Worm (Caenorhabditis elegans): ENCODE data around the gene madf-11.

Gene madf-11

DNA sequence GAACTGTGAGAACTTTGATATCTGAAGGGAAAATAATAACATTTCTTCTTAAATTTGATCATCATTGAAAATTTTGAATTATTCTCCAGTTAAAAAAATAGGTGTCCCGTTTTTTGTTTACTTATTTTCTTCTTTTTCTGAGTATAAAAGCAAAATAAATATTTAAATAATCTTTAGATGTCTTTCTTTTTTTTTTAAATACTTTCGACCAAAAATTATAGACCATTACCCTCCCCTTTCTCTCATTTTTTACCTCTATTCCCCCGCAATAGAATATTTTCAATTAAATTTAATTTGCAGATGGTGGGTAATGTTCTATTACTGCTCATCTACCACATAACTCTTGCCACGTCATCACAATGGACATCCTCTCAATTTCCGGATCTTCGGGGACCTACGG, 29.6 kb downstream of the madf-11 start, which contains the start of gene molo-1:
Gene molo-1 (plus strand): TSS at position 301 of the 400 bp plus-strand sequence.
- TF ChIP-seq T22C8.4 (GFP tag; IDR thresholded peaks at IDR 0.05) (no peak), flt-1 (GFP tag; IDR thresholded peaks at IDR 0.05) (no peak), klf-2 (GFP tag; conservative IDR thresholded peaks at IDR 0.05) (no peak), ref-1 (GFP tag; conservative IDR thresholded peaks at IDR 0.05) (no peak), ztf-23 (GFP tag; IDR thresholded peaks at IDR 0.05) (no peak), med-1 (GFP tag; optimal IDR thresholded peaks at IDR 0.05; ENCODE audit: insufficient read depth) (no peak), cog-1 (tag; optimal IDR thresholded peaks at IDR 0.05) (no peak), ztf-29 (GFP tag; IDR thresholded peaks at IDR 0.05) (no peak), tab-1 (GFP tag; IDR thresholded peaks at IDR 0.05) (no peak)

DNA sequence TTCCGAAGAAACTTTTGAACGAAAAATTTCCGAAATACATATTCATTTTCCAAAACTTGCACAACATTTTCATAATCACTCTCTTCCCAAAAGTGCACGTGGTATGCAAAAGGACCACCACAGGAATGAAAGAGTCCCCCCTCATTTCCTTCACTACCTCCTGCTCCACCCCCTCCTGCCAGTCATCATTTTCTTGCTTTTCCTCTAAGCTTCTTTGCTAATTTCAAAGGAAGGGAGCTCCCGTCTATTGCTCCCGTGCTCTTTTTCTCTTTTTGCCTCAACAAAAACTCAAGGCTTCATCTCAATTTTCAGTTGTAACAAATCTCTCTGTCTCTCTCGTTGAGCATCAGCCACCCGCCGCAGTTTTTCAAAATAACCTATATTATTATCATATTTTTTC, 30.5 kb downstream of the madf-11 start:
- TF ChIP-seq flt-1 (GFP tag; IDR thresholded peaks at IDR 0.05) (no peak), klf-2 (GFP tag; conservative IDR thresholded peaks at IDR 0.05) (no peak), ztf-23 (GFP tag; IDR thresholded peaks at IDR 0.05) (no peak), ztf-29 (GFP tag; IDR thresholded peaks at IDR 0.05) (no peak), cog-1 (tag; optimal IDR thresholded peaks at IDR 0.05) (no peak), tab-1 (GFP tag; IDR thresholded peaks at IDR 0.05) (no peak), med-1 (GFP tag; optimal IDR thresholded peaks at IDR 0.05; ENCODE audit: insufficient read depth) (no peak), ref-1 (GFP tag; conservative IDR thresholded peaks at IDR 0.05) (no peak), T22C8.4 (GFP tag; IDR thresholded peaks at IDR 0.05) (no peak)

DNA sequence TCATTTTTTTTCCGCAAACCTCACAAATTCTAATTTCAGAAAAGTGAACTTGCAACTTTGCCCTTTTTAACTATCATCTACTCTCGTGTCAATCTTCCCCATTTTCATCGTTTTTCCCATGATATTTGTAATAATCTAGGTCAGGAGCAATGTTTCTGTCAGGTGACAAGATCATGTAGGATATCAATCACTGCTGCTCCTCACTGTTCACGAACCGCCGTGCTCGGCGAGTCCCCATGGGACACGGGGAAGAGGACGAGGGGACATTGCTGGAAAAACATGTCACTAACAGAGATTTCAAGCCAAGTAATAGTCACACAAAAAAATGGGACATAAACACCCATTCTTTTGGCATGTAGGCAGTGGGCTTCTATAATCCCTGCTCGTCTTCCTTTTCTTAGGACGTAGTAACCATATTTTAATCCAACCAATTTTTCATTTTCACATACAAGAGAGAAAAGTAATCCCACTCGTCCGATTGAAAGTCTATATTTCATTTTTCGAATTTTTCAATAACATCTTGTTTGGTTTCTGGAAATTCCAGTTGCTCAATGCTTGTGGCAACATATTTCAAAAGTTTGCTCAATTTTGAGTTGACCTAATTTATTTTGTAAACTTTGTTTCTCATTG, 32.4 kb downstream of the madf-11 start:
- no peak for TF ChIP-seq flt-1 (GFP tag; IDR thresholded peaks at IDR 0.05)
- no peak for TF ChIP-seq cog-1 (tag; optimal IDR thresholded peaks at IDR 0.05)
- TF ChIP-seq ztf-29 (GFP tag; IDR thresholded peaks at IDR 0.05), result no peak
- TF ChIP-seq ztf-23 (GFP tag; IDR thresholded peaks at IDR 0.05), result no peak
- no peak for TF ChIP-seq tab-1 (GFP tag; IDR thresholded peaks at IDR 0.05)
- no peak for TF ChIP-seq klf-2 (GFP tag; conservative IDR thresholded peaks at IDR 0.05)
- no peak for TF ChIP-seq med-1 (GFP tag; optimal IDR thresholded peaks at IDR 0.05; ENCODE audit: insufficient read depth)
- no peak for TF ChIP-seq T22C8.4 (GFP tag; IDR thresholded peaks at IDR 0.05)
- no peak for TF ChIP-seq ref-1 (GFP tag; conservative IDR thresholded peaks at IDR 0.05)

DNA sequence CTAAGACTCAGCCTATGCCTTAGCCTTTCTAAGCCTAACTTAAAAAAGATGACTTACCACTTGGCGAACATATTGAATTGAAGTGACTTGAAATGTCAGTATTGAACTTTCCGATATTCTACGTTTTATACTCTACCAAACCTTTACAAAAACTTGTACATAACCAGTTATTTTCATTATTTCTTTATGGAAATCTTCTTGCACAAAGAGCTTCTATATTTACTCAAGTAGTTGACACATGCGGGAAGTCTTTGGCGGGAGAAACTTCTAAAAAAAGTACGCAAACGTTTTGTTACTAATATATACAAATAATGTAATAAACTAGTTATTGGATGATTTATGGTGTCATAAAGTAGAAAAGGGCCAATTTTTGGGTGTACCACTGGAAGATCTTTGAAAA, 34.6 kb downstream of the madf-11 start, which contains the start of gene nspb-12:
Gene nspb-12 (minus strand): TSS at position 101 of the 400 bp plus-strand sequence.
- TF ChIP-seq T22C8.4 (GFP tag; IDR thresholded peaks at IDR 0.05) (no peak), klf-2 (GFP tag; conservative IDR thresholded peaks at IDR 0.05) (no peak), ztf-29 (GFP tag; IDR thresholded peaks at IDR 0.05) (no peak), tab-1 (GFP tag; IDR thresholded peaks at IDR 0.05) (no peak), flt-1 (GFP tag; IDR thresholded peaks at IDR 0.05) (no peak), med-1 (GFP tag; optimal IDR thresholded peaks at IDR 0.05; ENCODE audit: insufficient read depth) (no peak), cog-1 (tag; optimal IDR thresholded peaks at IDR 0.05) (no peak), ref-1 (GFP tag; conservative IDR thresholded peaks at IDR 0.05) (no peak), ztf-23 (GFP tag; IDR thresholded peaks at IDR 0.05) (no peak)

DNA sequence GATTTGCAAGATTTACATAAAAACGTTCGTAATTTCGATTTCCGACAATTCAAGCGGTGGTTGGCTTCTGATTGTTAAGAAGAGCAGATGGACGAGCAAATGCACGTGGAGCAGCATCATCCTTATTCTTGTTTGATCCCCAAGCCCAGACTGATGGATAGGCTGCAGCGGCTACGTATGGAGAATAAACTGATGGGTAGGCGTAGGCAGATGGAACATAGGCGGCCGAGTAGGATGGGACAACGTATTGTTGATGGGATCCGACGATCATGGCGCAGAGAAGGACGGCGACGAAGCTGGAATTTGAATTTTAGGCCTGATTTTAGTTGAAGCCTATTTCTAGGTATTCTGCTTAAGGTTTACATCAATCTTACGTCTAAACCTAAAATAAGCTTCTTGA, 35.0 kb downstream of the madf-11 start:
- no peak for TF ChIP-seq flt-1 (GFP tag; IDR thresholded peaks at IDR 0.05)
- 0 out of 2 replicates have a peak, but pooled peaks have one; percentile 59 for TF ChIP-seq tab-1 (GFP tag; IDR thresholded peaks at IDR 0.05)
- TF ChIP-seq ztf-23 (GFP tag; IDR thresholded peaks at IDR 0.05), result no peak

DNA sequence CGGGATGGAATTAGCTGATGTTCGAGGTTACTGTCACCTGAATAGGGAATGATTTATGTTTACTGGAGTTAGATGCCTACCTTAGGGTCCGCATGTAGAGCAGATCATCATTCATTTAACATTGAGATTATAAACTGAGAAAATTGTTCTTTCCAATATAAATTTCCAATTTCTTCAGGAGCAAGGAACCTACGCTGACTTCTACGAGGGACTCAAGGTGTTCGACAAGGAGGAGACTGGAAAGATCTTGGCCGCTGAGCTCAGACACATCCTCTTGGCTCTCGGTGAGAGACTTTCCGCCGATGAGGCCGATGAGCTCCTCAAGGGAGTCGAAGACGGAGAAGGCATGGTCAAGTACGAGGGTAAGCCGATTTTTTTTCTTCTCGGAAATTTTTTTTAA, 36.8 kb downstream of the madf-11 start:
- TF ChIP-seq ztf-23 (GFP tag; IDR thresholded peaks at IDR 0.05), result peak; percentile 44; the same call in 1 of the 2 replicates
- no peak for TF ChIP-seq klf-2 (GFP tag; conservative IDR thresholded peaks at IDR 0.05)

DNA sequence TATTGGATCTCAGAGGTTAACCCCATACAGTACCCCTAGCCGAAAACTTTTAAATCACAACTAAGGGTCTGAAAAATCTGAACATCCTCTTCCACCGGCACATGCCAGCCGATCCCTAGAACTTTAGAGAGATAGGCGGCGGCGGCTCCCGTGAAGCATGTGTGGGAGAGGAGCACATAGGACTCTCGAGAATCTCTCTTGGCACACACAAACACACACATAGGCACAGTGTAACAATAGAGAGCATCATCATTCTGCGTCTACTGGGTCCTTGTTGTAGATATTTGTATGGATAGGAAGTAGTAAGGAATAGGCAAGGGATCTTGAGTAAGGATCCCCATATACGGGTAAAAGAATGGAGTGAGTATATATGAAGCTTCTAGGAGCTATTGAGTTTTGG, 37.6 kb downstream of the madf-11 start:
- TF ChIP-seq tab-1 (GFP tag; IDR thresholded peaks at IDR 0.05) (no peak), ztf-23 (GFP tag; IDR thresholded peaks at IDR 0.05) (no peak), ztf-29 (GFP tag; IDR thresholded peaks at IDR 0.05) (no peak), klf-2 (GFP tag; conservative IDR thresholded peaks at IDR 0.05) (no peak), T22C8.4 (GFP tag; IDR thresholded peaks at IDR 0.05) (no peak), med-1 (GFP tag; optimal IDR thresholded peaks at IDR 0.05; ENCODE audit: insufficient read depth) (no peak), ref-1 (GFP tag; conservative IDR thresholded peaks at IDR 0.05) (no peak), cog-1 (tag; optimal IDR thresholded peaks at IDR 0.05) (no peak), flt-1 (GFP tag; IDR thresholded peaks at IDR 0.05) (no peak)

DNA sequence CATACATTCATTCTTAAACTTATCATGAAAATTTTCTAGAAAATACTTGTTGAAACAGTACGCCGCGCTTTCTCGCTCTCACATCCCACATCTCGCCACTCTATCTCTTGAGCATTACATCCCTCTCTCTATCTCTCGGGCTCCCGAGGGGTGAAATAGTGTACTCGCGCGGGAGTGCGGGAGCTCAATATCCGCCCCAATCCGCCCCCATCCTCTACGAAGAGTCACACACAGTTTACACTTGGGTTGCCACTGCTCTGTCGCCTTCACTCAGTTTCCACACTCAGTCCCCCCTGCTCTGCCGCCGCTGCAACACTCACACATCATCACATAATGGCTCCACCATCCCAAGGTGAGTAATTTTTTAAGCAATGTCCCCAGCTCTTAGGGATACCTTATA, 38.5 kb downstream of the madf-11 start, which contains the start of gene mlc-3:
Gene mlc-3 (plus strand): TSS at position 227 of the 400 bp plus-strand sequence.
- TF ChIP-seq flt-1 (GFP tag; IDR thresholded peaks at IDR 0.05) (peak; percentile 69; the same call in 1 of the 2 replicates), med-1 (GFP tag; optimal IDR thresholded peaks at IDR 0.05; ENCODE audit: insufficient read depth) (no peak), T22C8.4 (GFP tag; IDR thresholded peaks at IDR 0.05) (no peak)

DNA sequence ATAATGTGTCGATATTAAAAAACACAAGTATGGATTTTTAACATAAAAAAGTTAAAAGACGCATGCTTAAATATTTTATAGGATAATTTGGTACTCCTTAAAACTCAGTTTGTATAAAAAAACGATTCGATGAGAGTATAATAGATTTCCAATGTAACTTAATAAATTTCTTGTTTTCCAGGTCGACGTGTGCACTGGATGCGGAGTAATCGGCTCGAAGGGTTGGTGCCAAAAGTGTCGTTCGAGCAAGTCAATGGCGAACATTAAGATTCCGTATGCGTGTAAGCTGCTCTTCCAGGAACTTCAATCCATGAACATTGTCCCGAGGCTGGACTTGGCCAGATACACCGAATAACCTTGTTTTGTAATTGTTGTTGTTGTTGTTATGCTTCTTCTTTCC, 39.0 kb downstream of the madf-11 start:
- TF ChIP-seq ztf-29 (GFP tag; IDR thresholded peaks at IDR 0.05), result no peak
- TF ChIP-seq flt-1 (GFP tag; IDR thresholded peaks at IDR 0.05), result no peak
- TF ChIP-seq cog-1 (tag; optimal IDR thresholded peaks at IDR 0.05), result no peak
- no peak for TF ChIP-seq klf-2 (GFP tag; conservative IDR thresholded peaks at IDR 0.05)
- no peak for TF ChIP-seq T22C8.4 (GFP tag; IDR thresholded peaks at IDR 0.05)
- TF ChIP-seq tab-1 (GFP tag; IDR thresholded peaks at IDR 0.05), result no peak
- no peak for TF ChIP-seq ref-1 (GFP tag; conservative IDR thresholded peaks at IDR 0.05)
- no peak for TF ChIP-seq med-1 (GFP tag; optimal IDR thresholded peaks at IDR 0.05; ENCODE audit: insufficient read depth)
- no peak for TF ChIP-seq ztf-23 (GFP tag; IDR thresholded peaks at IDR 0.05)

DNA sequence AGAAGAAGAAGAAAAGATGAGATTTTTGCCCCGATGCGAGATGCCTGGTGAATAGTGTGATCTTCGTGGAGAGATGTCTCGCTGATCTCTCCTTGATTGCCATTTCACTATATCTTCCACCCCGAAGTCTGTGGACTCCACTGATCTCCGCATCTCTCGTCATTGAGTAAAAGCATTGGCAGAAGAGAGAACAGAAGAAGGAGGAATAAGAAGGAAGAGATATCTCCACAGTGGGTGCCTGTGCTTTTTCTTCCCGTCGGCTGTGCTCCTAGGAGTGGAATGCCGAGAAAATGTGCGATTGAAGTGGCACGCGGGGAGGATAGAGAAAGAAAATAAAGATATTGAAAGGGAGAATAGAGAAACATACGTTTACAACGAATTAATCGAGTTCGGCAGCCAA, 39.6 kb downstream of the madf-11 start:
- no peak for TF ChIP-seq ztf-29 (GFP tag; IDR thresholded peaks at IDR 0.05)
- TF ChIP-seq tab-1 (GFP tag; IDR thresholded peaks at IDR 0.05), result no peak
- TF ChIP-seq flt-1 (GFP tag; IDR thresholded peaks at IDR 0.05), result no peak

Data from whole organism, midembryonic.